Fruit fly (Drosophila melanogaster) whole organism, pupa: ENCODE results near the gene upSET.

ENCODE experiments used
- CG8159 ChIP-seq: fragments of 200-800 bp; sonication (Bioruptor generic); optimal IDR thresholded peaks from 3 replicates; lab custom pipeline; 2018; ENCODE audit warnings: missing biosample characterization, mild to moderate bottlenecking, missing genetic modification characterization, moderate library complexity
- D1 ChIP-seq: fragments of 200-800 bp; sonication (Bioruptor generic); optimal IDR thresholded peaks from 2 replicates; lab custom pipeline; 2018; ENCODE audit warnings: missing biosample characterization, mild to moderate bottlenecking, missing genetic modification characterization, moderate library complexity
- Pif1A ChIP-seq: fragments of 200-800 bp; sonication (Bioruptor generic); optimal IDR thresholded peaks from 3 replicates; lab custom pipeline; 2016; ENCODE audit warnings: missing biosample characterization, missing genetic modification characterization

- no peak for TF ChIP-seq D1 (tag; lab: Kevin White, UChicago)
- TF ChIP-seq Pif1A (GFP tag; lab: Kevin White, UChicago), result no peak
- TF ChIP-seq CG8159 (tag; lab: Kevin White, UChicago), result peak; percentile 21
Observed at dm6 chr3L:14031171-14032126, 29.5 kb downstream of the upSET start, which contains the start of the genes CG6650 and endos.
